Worm (Caenorhabditis elegans) whole organism, L4 larva: ENCODE results near the gene str-109.

Source experiments
- arid-1 ChIP-seq: fragments of 200-800 bp; sonication (Bioruptor generic); conservative IDR thresholded peaks from 2 replicates; pipeline ENCODE4 v1.3.6; 2022; ENCODE audit warnings: missing genetic modification reagents, missing genetic modification characterization, missing compliant biosample characterization
- dve-1 ChIP-seq: sonication (generic microtip); optimal IDR thresholded peaks from 2 replicates; lab custom pipeline; 2017; ENCODE audit warnings: antibody characterized with exemption, mild to moderate bottlenecking, missing genetic modification characterization, missing compliant biosample characterization; ENCODE audit not compliant: insufficient read depth
- hlh-30 ChIP-seq: sonication (generic microtip); optimal IDR thresholded peaks from 2 replicates; lab custom pipeline; 2017; ENCODE audit warnings: antibody characterized with exemption, mild to moderate bottlenecking, missing genetic modification characterization, missing compliant biosample characterization; ENCODE audit not compliant: insufficient read depth
- hmg-1.1 ChIP-seq: fragments of 200-800 bp; sonication (Bioruptor generic); IDR thresholded peaks from 2 replicates; pipeline ENCODE4 v1.3.6; 2022; ENCODE audit warnings: missing genetic modification reagents, missing genetic modification characterization, missing compliant biosample characterization
- lin-39 ChIP-seq: fragments of 150-350 bp; optimal IDR thresholded peaks from 2 replicates; lab custom pipeline; 2014; ENCODE audit warnings: missing biosample characterization, missing genetic modification reagents, missing genetic modification characterization
- lir-3 ChIP-seq: sonication (generic microtip); optimal IDR thresholded peaks from 2 replicates; lab custom pipeline; 2016; ENCODE audit warnings: mild to moderate bottlenecking, missing genetic modification characterization, missing compliant biosample characterization
- nhr-237 ChIP-seq: sonication (generic microtip); optimal IDR thresholded peaks from 2 replicates; lab custom pipeline; 2017; ENCODE audit warnings: missing biosample characterization, missing genetic modification characterization
- nhr-42 ChIP-seq: fragments of 200-800 bp; sonication (Bioruptor generic); IDR thresholded peaks from 2 replicates; pipeline ENCODE4 v1.3.6; 2022; ENCODE audit warnings: missing genetic modification characterization, missing compliant biosample characterization
- pqm-1 ChIP-seq: sonication (generic microtip); optimal IDR thresholded peaks from 2 replicates; lab custom pipeline; 2017; ENCODE audit warnings: missing biosample characterization, missing genetic modification characterization
- saeg-2 ChIP-seq: fragments of 200-800 bp; sonication (Bioruptor generic); IDR thresholded peaks from 2 replicates; pipeline ENCODE4 v1.3.6; 2022; ENCODE audit warnings: missing genetic modification reagents, missing genetic modification characterization, missing compliant biosample characterization
- unc-130 ChIP-seq: sonication (generic microtip); optimal IDR thresholded peaks from 2 replicates; lab custom pipeline; 2016; ENCODE audit warnings: missing genetic modification reagents, missing genetic modification characterization, missing compliant biosample characterization
- zag-1 ChIP-seq: fragments of 150-350 bp; optimal IDR thresholded peaks from 2 replicates; lab custom pipeline; 2014; ENCODE audit warnings: missing biosample characterization, missing genetic modification characterization
- ztf-11 ChIP-seq: fragments of 150-350 bp; optimal IDR thresholded peaks from 2 replicates; lab custom pipeline; 2014; ENCODE audit warnings: missing biosample characterization, missing genetic modification characterization

- no peak for TF ChIP-seq lir-3 (tag; lab: Kevin White, UChicago)
- no peak for TF ChIP-seq nhr-237 (tag; lab: Kevin White, UChicago)
- no peak for TF ChIP-seq hmg-1.1 (GFP tag; lab: Robert Waterston, UW)
- no peak for TF ChIP-seq ztf-11 (tag; lab: Kevin White, UChicago)
- no peak for TF ChIP-seq dve-1 (tag; lab: Kevin White, UChicago)
- TF ChIP-seq saeg-2 (GFP tag; lab: Robert Waterston, UW): no peak
- TF ChIP-seq arid-1 (GFP tag; lab: Robert Waterston, UW): no peak
- TF ChIP-seq nhr-42 (GFP tag; lab: Robert Waterston, UW): no peak
- no peak for TF ChIP-seq lin-39
- no peak for TF ChIP-seq zag-1 (tag; lab: Kevin White, UChicago)
- TF ChIP-seq hlh-30 (tag; lab: Kevin White, UChicago): no peak
- no peak for TF ChIP-seq unc-130 (GFP tag; lab: Kevin White, UChicago)
- no peak for TF ChIP-seq pqm-1 (tag; lab: Kevin White, UChicago)
Measured at ce11 chrV:16115381-16115780, 46.6 kb downstream of the str-109 start, which contains the start of gene str-25.
